Worm (Caenorhabditis elegans) whole organism, L4/young adult: ENCODE data around the gene F54E4.3.

Source experiments
- W03F9.2 ChIP-seq: fragments of 150-350 bp; optimal IDR thresholded peaks from 2 replicates; lab custom pipeline; 2014; ENCODE audit warnings: missing biosample characterization, missing genetic modification characterization
- dao-5 ChIP-seq: sonication (generic microtip); optimal IDR thresholded peaks from 2 replicates; lab custom pipeline; 2016; ENCODE audit warnings: missing genotype, missing genetic modification characterization, moderate library complexity, missing compliant biosample characterization
- him-1 ChIP-seq: sonication (generic microtip); optimal IDR thresholded peaks from 2 replicates; lab custom pipeline; 2016; ENCODE audit warnings: missing genotype, missing genetic modification reagents, missing genetic modification characterization, missing compliant biosample characterization

DNA sequence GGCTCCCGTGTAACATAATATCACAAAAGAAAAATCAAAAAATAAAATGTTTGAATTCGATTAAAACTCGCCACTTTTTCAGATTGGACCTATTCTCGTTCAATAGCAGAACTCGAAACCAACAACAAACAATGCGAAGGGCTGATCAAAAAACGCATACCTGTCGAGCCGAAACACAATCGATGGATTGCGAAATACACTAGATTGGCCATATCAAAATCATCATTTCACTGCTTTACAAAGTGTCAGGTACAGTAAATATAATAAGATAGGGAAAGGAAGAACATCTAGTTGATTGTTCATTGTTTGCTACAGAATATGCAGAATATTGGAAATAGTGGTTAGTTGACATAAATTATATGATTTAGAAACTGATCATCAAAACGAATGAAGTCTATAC, 28.5 kb downstream of the F54E4.3 start:
- TF ChIP-seq dao-5 (tag; lab: Kevin White, UChicago) (no peak), him-1 (tag; lab: Kevin White, UChicago) (no peak), W03F9.2 (tag; lab: Kevin White, UChicago) (no peak)
